Worm (Caenorhabditis elegans) whole organism, L3 larva: Measurements from ENCODE around the gene kcc-1.
"Not testable (repeated sequence)": the region's sequence is repeated elsewhere in the genome, so short reads cannot be mapped to it uniquely, and the experiment has no call there.

Experiments used
- ZK546.5 ChIP-seq: sonication (generic microtip); optimal IDR thresholded peaks from 2 replicates; lab custom pipeline; 2017; ENCODE audit warnings: missing biosample characterization, missing genetic modification characterization
- aly-2 ChIP-seq: fragments of 150-350 bp; optimal IDR thresholded peaks from 2 replicates; lab custom pipeline; 2014; ENCODE audit warnings: missing biosample characterization, missing genetic modification characterization
- ceh-28 ChIP-seq: fragments of 150-350 bp; optimal IDR thresholded peaks from 2 replicates; lab custom pipeline; 2014; ENCODE audit warnings: missing biosample characterization, missing genetic modification reagents, missing genetic modification characterization
- elt-1 ChIP-seq: fragments of 150-350 bp; optimal IDR thresholded peaks from 2 replicates; lab custom pipeline; 2014; ENCODE audit warnings: missing biosample characterization, missing genetic modification characterization
- elt-2 ChIP-seq: sonication (generic microtip); optimal IDR thresholded peaks from 2 replicates; lab custom pipeline; 2016; ENCODE audit warnings: missing genetic modification reagents, mild to moderate bottlenecking, missing genetic modification characterization, missing compliant biosample characterization
- elt-3 ChIP-seq, 3 experiments: fragments of 150-350 bp in 1 of 3; sonication (generic microtip) in 2 of 3; optimal IDR thresholded peaks; 2 replicates in 2 of 3; 4 replicates in 1 of 3; lab custom pipeline; 2014 to 2017; ENCODE audit warnings: missing biosample characterization in 3 of 3, missing genetic modification characterization in 3 of 3
- eor-1 ChIP-seq, 2 experiments: fragments of 150-350 bp; optimal IDR thresholded peaks; 2 replicates each; lab custom pipeline; 2014 to 2018; ENCODE audit warnings: missing biosample characterization in 2 of 2, missing genetic modification characterization in 2 of 2
- fos-1 ChIP-seq: fragments of 150-350 bp; optimal IDR thresholded peaks from 2 replicates; lab custom pipeline; 2014; ENCODE audit warnings: missing biosample characterization, missing genetic modification characterization
- jun-1 ChIP-seq: fragments of 150-350 bp; optimal IDR thresholded peaks from 2 replicates; lab custom pipeline; 2014; ENCODE audit warnings: missing biosample characterization, missing genetic modification reagents, missing genetic modification characterization
- lin-15B ChIP-seq: fragments of 150-350 bp; optimal IDR thresholded peaks from 2 replicates; lab custom pipeline; 2014; ENCODE audit warnings: missing biosample characterization, missing genetic modification characterization
- lsy-12 ChIP-seq: sonication (generic microtip); optimal IDR thresholded peaks from 2 replicates; lab custom pipeline; 2016; ENCODE audit warnings: mild to moderate bottlenecking, missing genetic modification characterization, missing compliant biosample characterization
- mdl-1 ChIP-seq: fragments of 150-350 bp; optimal IDR thresholded peaks from 2 replicates; lab custom pipeline; 2014; ENCODE audit warnings: missing biosample characterization, missing genetic modification characterization
- mml-1 ChIP-seq: fragments of 150-350 bp; sonication (generic microtip); optimal IDR thresholded peaks from 3 replicates; lab custom pipeline; 2014; ENCODE audit warnings: missing biosample characterization, missing genetic modification characterization
- nfya-1 ChIP-seq: sonication (generic microtip); optimal IDR thresholded peaks from 2 replicates; lab custom pipeline; 2017; ENCODE audit warnings: missing genetic modification characterization, mild to moderate bottlenecking, missing compliant biosample characterization, antibody characterized with exemption, moderate library complexity; ENCODE audit not compliant: insufficient read depth
- nhr-237 ChIP-seq: fragments of 150-350 bp; optimal IDR thresholded peaks from 2 replicates; lab custom pipeline; 2014; ENCODE audit warnings: missing biosample characterization, missing genetic modification characterization
- nhr-76 ChIP-seq: fragments of 150-350 bp; sonication (generic microtip); optimal IDR thresholded peaks from 5 replicates; lab custom pipeline; 2014; ENCODE audit warnings: missing biosample characterization, missing genetic modification characterization
- pha-4 ChIP-seq: fragments of 150-350 bp; optimal IDR thresholded peaks from 2 replicates; lab custom pipeline; 2014; ENCODE audit warnings: missing biosample characterization, missing genetic modification reagents, missing genetic modification characterization
- pqm-1 ChIP-seq: fragments of 150-350 bp; optimal IDR thresholded peaks from 2 replicates; lab custom pipeline; 2017; ENCODE audit warnings: missing biosample characterization, missing genetic modification characterization, inconsistent platforms
- tbx-2 ChIP-seq: sonication (generic microtip); optimal IDR thresholded peaks from 2 replicates; lab custom pipeline; 2016; ENCODE audit warnings: mild to moderate bottlenecking, missing genetic modification characterization, missing compliant biosample characterization
- unc-39 ChIP-seq: sonication (generic microtip); optimal IDR thresholded peaks from 4 replicates; lab custom pipeline; 2017; ENCODE audit warnings: missing biosample characterization, missing genetic modification characterization
- zag-1 ChIP-seq: fragments of 150-350 bp; optimal IDR thresholded peaks from 2 replicates; lab custom pipeline; 2014; ENCODE audit warnings: missing biosample characterization, missing genetic modification characterization
- ztf-11 ChIP-seq: fragments of 150-350 bp; optimal IDR thresholded peaks from 2 replicates; lab custom pipeline; 2014; ENCODE audit warnings: missing biosample characterization, missing genetic modification characterization

kcc-1 gene

DNA sequence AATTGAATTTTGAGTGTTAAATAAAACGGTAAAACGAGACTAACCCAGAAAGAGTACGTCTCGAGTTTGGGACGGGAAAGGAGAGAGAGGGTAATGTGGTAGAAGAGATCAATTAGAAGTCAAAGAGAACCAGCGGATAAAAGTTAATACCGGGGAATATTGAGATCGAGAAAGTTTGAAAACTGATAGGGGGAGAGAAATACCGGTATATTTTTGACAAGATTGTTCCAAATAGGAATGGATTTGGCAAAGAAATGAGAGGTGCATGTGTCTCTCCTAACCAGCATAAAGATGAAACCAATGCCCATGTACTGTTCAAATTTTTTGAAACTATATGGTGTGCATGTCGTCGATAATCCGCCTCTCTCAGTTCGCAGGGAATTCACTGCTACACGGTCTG is 48.6 kb downstream of the kcc-1 start, which contains the start of gene C06E4.5:
Gene C06E4.5 (plus strand): TSS at position 301 of the 400 bp plus-strand sequence.
- TF ChIP-seq ceh-28 (tag; lab: Kevin White, UChicago); elt-3 (tag; optimal IDR thresholded peaks at IDR 0.05; lab: Kevin White, UChicago); pqm-1 (tag; lab: Kevin White, UChicago): not testable (repeated sequence)
- TF ChIP-seq, all 47 proteins: peak for 0; not testable (repeated sequence) for 47

DNA sequence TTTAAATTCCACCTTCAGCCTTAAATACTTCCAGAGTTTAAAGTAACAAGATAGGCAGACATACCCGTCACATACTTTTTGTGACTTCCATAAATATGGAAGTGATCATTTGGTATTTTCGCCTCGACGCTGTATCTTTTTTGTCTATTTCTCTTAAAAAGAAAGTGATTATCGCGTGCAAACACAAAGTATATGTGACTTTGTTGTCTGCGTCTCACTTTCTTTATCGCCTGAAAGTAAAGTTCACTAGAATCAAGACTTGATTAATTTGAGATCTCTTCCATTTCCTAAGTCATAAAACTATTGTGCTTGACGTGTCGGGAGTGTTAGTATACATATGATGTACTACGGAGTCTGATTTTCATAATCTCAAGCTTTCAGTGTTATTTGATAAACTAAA is 52.2 kb downstream of the kcc-1 start, which contains the start of gene C06E4.6:
Gene C06E4.6 (minus strand): TSS at position 51 of the 400 bp plus-strand sequence.
- TF ChIP-seq mdl-1 = peak; percentile 6
- peak; percentile 81 for TF ChIP-seq pqm-1 (tag; lab: Kevin White, UChicago)
- TF ChIP-seq lin-15B (tag; lab: Kevin White, UChicago) = peak; percentile 6
- TF ChIP-seq elt-2 (tag; lab: Kevin White, UChicago) = peak; percentile 43
- TF ChIP-seq nhr-237 (tag; lab: Kevin White, UChicago) = no peak

DNA sequence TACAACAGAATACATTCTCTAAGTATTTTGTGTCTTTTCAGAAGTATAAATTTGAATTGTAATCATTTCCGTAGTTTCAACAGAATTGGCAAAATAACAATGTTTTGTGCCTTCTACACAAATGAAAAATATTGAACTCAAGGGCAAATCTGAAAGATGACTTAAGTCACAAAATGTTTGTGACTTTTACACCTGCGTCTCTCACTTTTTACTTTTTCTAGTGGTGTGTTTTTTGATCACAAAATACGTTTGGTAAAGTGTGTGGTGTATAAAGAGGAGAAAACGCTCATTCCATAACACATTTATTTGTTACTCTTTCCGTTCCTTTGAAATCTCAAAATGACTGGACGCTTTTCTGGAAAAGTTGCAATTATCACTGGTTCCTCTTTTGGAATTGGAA is 54.5 kb downstream of the kcc-1 start, which contains the start of gene C06E4.3:
Gene C06E4.3 (plus strand): TSS at position 289 of the 400 bp plus-strand sequence.
- TF ChIP-seq tbx-2 = no peak
- TF ChIP-seq jun-1 = no peak
- no peak for TF ChIP-seq ZK546.5
- TF ChIP-seq pha-4 (tag; lab: Kevin White, UChicago) = no peak
- TF ChIP-seq pqm-1 (tag; lab: Kevin White, UChicago) = peak; percentile 48
- no peak for TF ChIP-seq mdl-1
- no peak for TF ChIP-seq eor-1 (tag; optimal IDR thresholded peaks at IDR 0.05; lab: Kevin White, UChicago)
- TF ChIP-seq zag-1 (tag; lab: Kevin White, UChicago) = no peak
- no peak for TF ChIP-seq ztf-11
- TF ChIP-seq lsy-12 (tag; lab: Kevin White, UChicago) = no peak
- TF ChIP-seq elt-2 (tag; lab: Kevin White, UChicago) = peak; percentile 30
- no peak for TF ChIP-seq fos-1 (tag; lab: Kevin White, UChicago)
- no peak for TF ChIP-seq mml-1 (tag; lab: Kevin White, UChicago)
- no peak for TF ChIP-seq elt-1 (tag; lab: Kevin White, UChicago)
- TF ChIP-seq aly-2 = no peak
- TF ChIP-seq unc-39 (tag; lab: Kevin White, UChicago) = no peak
- TF ChIP-seq, all 47 proteins: peak for 2

DNA sequence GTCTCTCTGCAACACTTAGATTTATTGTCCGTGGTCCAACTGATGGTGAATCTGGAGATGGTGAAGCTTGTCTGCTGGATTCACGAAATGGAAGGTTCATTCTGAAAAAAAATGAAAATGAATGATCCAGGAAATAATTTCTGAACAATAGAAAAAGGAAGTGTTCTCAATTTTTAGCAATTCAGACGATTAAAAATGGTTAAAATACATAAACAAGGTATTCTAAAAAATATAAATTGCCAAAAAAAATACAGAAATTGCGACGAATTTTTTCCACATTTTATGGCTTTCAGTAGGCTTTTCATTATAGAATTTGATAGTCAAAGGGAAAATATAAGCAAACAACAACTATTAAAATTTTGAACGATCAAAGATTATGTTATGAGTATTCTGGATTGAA is 57.1 kb downstream of the kcc-1 start, which contains the start of gene glb-2:
Gene glb-2 (minus strand): TSS at position 101 of the 400 bp plus-strand sequence.
- no peak for TF ChIP-seq nhr-237 (tag; lab: Kevin White, UChicago)
- no peak for TF ChIP-seq nhr-76 (tag; lab: Kevin White, UChicago)
- TF ChIP-seq nfya-1 (tag; lab: Kevin White, UChicago) = no peak
- TF ChIP-seq pha-4 (tag; lab: Kevin White, UChicago) = no peak
- TF ChIP-seq, all 47 proteins: peak for 0
